Fruit fly (Drosophila melanogaster) whole organism, embryonic: ENCODE measurements around the gene CG13008.

ENCODE experiments used
- ATbp ChIP-seq: fragments of 200-800 bp; sonication (Bioruptor generic); optimal IDR thresholded peaks from 2 replicates; lab custom pipeline; 2017; ENCODE audit warnings: missing biosample characterization, mild to moderate bottlenecking, missing genetic modification characterization, missing genetic modification reagents
- CG10431 ChIP-seq: fragments of 200-800 bp; sonication (Bioruptor generic); optimal IDR thresholded peaks from 3 replicates; lab custom pipeline; 2018; ENCODE audit warnings: missing biosample characterization, mild to moderate bottlenecking, missing genetic modification characterization
- CG10979 ChIP-seq: fragments of 200-800 bp; sonication (Bioruptor generic); optimal IDR thresholded peaks from 2 replicates; lab custom pipeline; 2018; ENCODE audit warnings: missing biosample characterization, mild to moderate bottlenecking, missing genetic modification characterization, moderate library complexity
- CG12155 ChIP-seq: fragments of 200-800 bp; sonication (Bioruptor generic); optimal IDR thresholded peaks from 3 replicates; lab custom pipeline; 2016; ENCODE audit warnings: missing biosample characterization, missing genetic modification characterization
- CG12391 ChIP-seq: fragments of 200-800 bp; sonication (Bioruptor generic); optimal IDR thresholded peaks from 3 replicates; lab custom pipeline; 2018; ENCODE audit warnings: missing biosample characterization, mild to moderate bottlenecking, missing genetic modification characterization, moderate library complexity
- CG1647 ChIP-seq: fragments of 200-800 bp; sonication (Bioruptor generic); optimal IDR thresholded peaks from 3 replicates; lab custom pipeline; 2016; ENCODE audit warnings: missing biosample characterization, missing genetic modification characterization
- CG17359 ChIP-seq: fragments of 200-800 bp; sonication (Bioruptor generic); optimal IDR thresholded peaks from 3 replicates; lab custom pipeline; 2018; ENCODE audit warnings: missing biosample characterization, mild to moderate bottlenecking, missing genetic modification characterization, moderate library complexity
- CG17612 ChIP-seq: fragments of 200-800 bp; sonication (Bioruptor generic); IDR thresholded peaks from 2 replicates; pipeline ENCODE4 v1.3.6; 2022; ENCODE audit warnings: missing biosample characterization, missing genetic modification characterization
- CG2199 ChIP-seq: fragments of 200-800 bp; sonication (Bioruptor generic); IDR thresholded peaks from 3 replicates; pipeline ENCODE4 v1.3.6; 2022; ENCODE audit warnings: missing biosample characterization, missing genetic modification characterization
- CG2889 ChIP-seq: fragments of 200-800 bp; sonication (Bioruptor generic); IDR thresholded peaks from 3 replicates; pipeline ENCODE4 v1.3.6; 2022; ENCODE audit warnings: missing biosample characterization, missing genetic modification characterization
- CG3163 ChIP-seq: fragments of 200-800 bp; sonication (Bioruptor generic); optimal IDR thresholded peaks from 3 replicates; lab custom pipeline; 2016; ENCODE audit warnings: missing biosample characterization, missing genetic modification characterization
- CG4617 ChIP-seq: fragments of 200-800 bp; sonication (Bioruptor generic); optimal IDR thresholded peaks from 3 replicates; lab custom pipeline; 2016; ENCODE audit warnings: missing biosample characterization, missing genetic modification characterization, borderline replicate concordance
- CG5245 ChIP-seq: fragments of 200-800 bp; sonication (Bioruptor generic); optimal IDR thresholded peaks from 3 replicates; lab custom pipeline; 2016; ENCODE audit warnings: missing biosample characterization, missing genetic modification characterization
- CG6272 ChIP-seq: fragments of 200-800 bp; sonication (Bioruptor generic); IDR thresholded peaks from 2 replicates; pipeline ENCODE4 v1.3.6; 2022; ENCODE audit warnings: missing biosample characterization, missing genetic modification characterization
- CG6765 ChIP-seq: fragments of 200-800 bp; sonication (Bioruptor generic); optimal IDR thresholded peaks from 3 replicates; lab custom pipeline; 2017; ENCODE audit warnings: missing biosample characterization, mild to moderate bottlenecking, missing genetic modification characterization
- CG6813 ChIP-seq: fragments of 200-800 bp; sonication (Bioruptor generic); optimal IDR thresholded peaks from 2 replicates; lab custom pipeline; 2017; ENCODE audit warnings: missing biosample characterization, missing genetic modification characterization, mild to moderate bottlenecking, moderate library complexity, missing genetic modification reagents
- CG8290 ChIP-seq, 3 experiments: fragments of 200-800 bp; sonication (Bioruptor generic); optimal IDR thresholded peaks; 2 replicates each; lab custom pipeline; 2016 to 2019; ENCODE audit warnings: missing biosample characterization in 3 of 3, missing genetic modification characterization in 3 of 3, mild to moderate bottlenecking in 2 of 3, moderate library complexity in 1 of 3
- CG9609 ChIP-seq: fragments of 200-800 bp; sonication (Bioruptor generic); optimal IDR thresholded peaks from 3 replicates; lab custom pipeline; 2016; ENCODE audit warnings: missing biosample characterization, missing genetic modification characterization
- E2f2 ChIP-seq: fragments of 200-800 bp; sonication (Bioruptor generic); IDR thresholded peaks from 2 replicates; pipeline ENCODE4 v1.3.6; 2022; ENCODE audit warnings: missing biosample characterization, missing genetic modification characterization
- HHEX ChIP-seq: fragments of 200-800 bp; sonication (Bioruptor generic); optimal IDR thresholded peaks from 3 replicates; lab custom pipeline; 2017; ENCODE audit warnings: missing biosample characterization, mild to moderate bottlenecking, missing genetic modification characterization, missing genetic modification reagents
- HLH54F ChIP-seq: fragments of 200-800 bp; sonication (Bioruptor generic); optimal IDR thresholded peaks from 3 replicates; lab custom pipeline; 2016; ENCODE audit warnings: missing biosample characterization, missing genetic modification characterization
- HmgD ChIP-seq: fragments of 200-800 bp; sonication (Bioruptor generic); optimal IDR thresholded peaks from 3 replicates; lab custom pipeline; 2016; ENCODE audit warnings: missing biosample characterization, missing genetic modification characterization
- Hmr ChIP-seq: fragments of 200-800 bp; sonication (Bioruptor generic); optimal IDR thresholded peaks from 3 replicates; lab custom pipeline; 2017; ENCODE audit warnings: mild to moderate bottlenecking, missing biosample characterization, missing genetic modification reagents, missing genetic modification characterization
- Kr ChIP-seq: fragments of 200-800 bp; sonication (Bioruptor generic); optimal IDR thresholded peaks from 2 replicates; lab custom pipeline; 2017; ENCODE audit warnings: missing biosample characterization, mild to moderate bottlenecking, missing genetic modification characterization
- Med ChIP-seq: fragments of 200-800 bp; sonication (Bioruptor generic); peaks from one replicate; lab custom pipeline; 2016; ENCODE audit warnings: missing biosample characterization, missing genetic modification characterization, mild to moderate bottlenecking, inconsistent platforms, moderate library complexity
- NC2β ChIP-seq: fragments of 200-800 bp; sonication (Bioruptor generic); optimal IDR thresholded peaks from 2 replicates; lab custom pipeline; 2016; ENCODE audit warnings: missing biosample characterization, missing genetic modification characterization
- Nf-YA ChIP-seq: fragments of 200-800 bp; sonication (Bioruptor generic); IDR thresholded peaks from 2 replicates; pipeline ENCODE4 v1.3.6; 2022; ENCODE audit warnings: missing biosample characterization, missing genetic modification characterization
- Optix ChIP-seq: fragments of 200-800 bp; sonication (Bioruptor generic); IDR thresholded peaks from 3 replicates; pipeline ENCODE4 v1.3.6; 2022; ENCODE audit warnings: missing biosample characterization, missing genetic modification characterization
- Poxn ChIP-seq: fragments of 200-800 bp; sonication (Bioruptor generic); IDR thresholded peaks from 2 replicates; pipeline ENCODE4 v1.3.6; 2022; ENCODE audit warnings: missing biosample characterization, missing genetic modification characterization
- Ssrp ChIP-seq: fragments of 200-800 bp; sonication (Bioruptor generic); optimal IDR thresholded peaks from 2 replicates; lab custom pipeline; 2018; ENCODE audit warnings: missing biosample characterization, mild to moderate bottlenecking, missing genetic modification characterization, moderate library complexity
- Xrp1 ChIP-seq: fragments of 200-800 bp; sonication (Bioruptor generic); IDR thresholded peaks from 2 replicates; pipeline ENCODE4 v1.3.6; 2022; ENCODE audit warnings: missing biosample characterization, missing genetic modification characterization
- amos ChIP-seq: fragments of 200-800 bp; sonication (Bioruptor generic); IDR thresholded peaks from 2 replicates; pipeline ENCODE4 v1.3.6; 2022; ENCODE audit warnings: missing biosample characterization, missing genetic modification characterization; ENCODE audit not compliant: partially characterized antibody
- bigmax ChIP-seq: fragments of 200-800 bp; sonication (Bioruptor generic); optimal IDR thresholded peaks from 2 replicates; lab custom pipeline; 2018; ENCODE audit warnings: missing biosample characterization, mild to moderate bottlenecking, missing genetic modification characterization
- btn ChIP-seq: fragments of 200-800 bp; sonication (Bioruptor generic); optimal IDR thresholded peaks from 2 replicates; lab custom pipeline; 2016; ENCODE audit warnings: missing biosample characterization, missing genetic modification characterization
- ci ChIP-seq: fragments of 200-800 bp; sonication (Bioruptor generic); IDR thresholded peaks from 3 replicates; pipeline ENCODE4 v1.3.6; 2022; ENCODE audit warnings: missing biosample characterization, missing genetic modification characterization
- croc ChIP-seq: fragments of 200-800 bp; sonication (Bioruptor generic); conservative IDR thresholded peaks from 3 replicates; pipeline ENCODE4 v1.3.6; 2022; ENCODE audit warnings: missing biosample characterization, missing genetic modification characterization
- disco-r ChIP-seq: fragments of 200-800 bp; sonication (Bioruptor generic); optimal IDR thresholded peaks from 2 replicates; lab custom pipeline; 2016; ENCODE audit warnings: missing biosample characterization, missing genetic modification characterization
- fd96Cb ChIP-seq: fragments of 200-800 bp; sonication (Bioruptor generic); optimal IDR thresholded peaks from 2 replicates; lab custom pipeline; 2018; ENCODE audit warnings: missing biosample characterization, mild to moderate bottlenecking, missing genetic modification characterization, moderate library complexity
- gsb-n ChIP-seq: fragments of 200-800 bp; sonication (Bioruptor generic); optimal IDR thresholded peaks from 3 replicates; lab custom pipeline; 2018; ENCODE audit warnings: missing biosample characterization, mild to moderate bottlenecking, missing genetic modification characterization
- her ChIP-seq: fragments of 200-800 bp; sonication (Bioruptor generic); optimal IDR thresholded peaks from 2 replicates; lab custom pipeline; 2016; ENCODE audit warnings: missing biosample characterization, missing genetic modification characterization
- hkb ChIP-seq, 2 experiments: fragments of 200-800 bp in 1 of 2; fragments of >200 bp in 1 of 2; sonication (Bioruptor generic) in 1 of 2; IDR thresholded peaks in 1 of 2; optimal IDR thresholded peaks in 1 of 2; 2 replicates each; pipeline versions ENCODE4 v1.3.6 to Lab custom; 2017 to 2022; ENCODE audit warnings: missing biosample characterization in 1 of 2, missing genetic modification characterization in 1 of 2
- kay ChIP-seq: fragments of 200-800 bp; sonication (Bioruptor generic); optimal IDR thresholded peaks from 2 replicates; lab custom pipeline; 2016; ENCODE audit warnings: missing biosample characterization, missing genetic modification characterization
- knrl ChIP-seq: fragments of 200-800 bp; sonication (Bioruptor generic); IDR thresholded peaks from 3 replicates; pipeline ENCODE4 v1.3.6; 2022; ENCODE audit warnings: missing biosample characterization, missing genetic modification characterization; ENCODE audit not compliant: partially characterized antibody
- lbe ChIP-seq: fragments of 200-800 bp; sonication (Bioruptor generic); optimal IDR thresholded peaks from 2 replicates; lab custom pipeline; 2016; ENCODE audit warnings: missing biosample characterization, mild to moderate bottlenecking, missing genetic modification characterization
- lilli ChIP-seq: fragments of 200-800 bp; sonication (Bioruptor generic); optimal IDR thresholded peaks from 3 replicates; lab custom pipeline; 2016; ENCODE audit warnings: missing biosample characterization, missing genetic modification characterization
- luna ChIP-seq: fragments of 200-800 bp; sonication (Bioruptor generic); optimal IDR thresholded peaks from 2 replicates; lab custom pipeline; 2016; ENCODE audit warnings: missing biosample characterization, missing genetic modification characterization
- repo ChIP-seq: fragments of 200-800 bp; sonication (Bioruptor generic); optimal IDR thresholded peaks from 2 replicates; lab custom pipeline; 2016; ENCODE audit warnings: missing biosample characterization, missing genetic modification characterization
- slp2 ChIP-seq: fragments of 200-800 bp; sonication (Bioruptor generic); optimal IDR thresholded peaks from 2 replicates; lab custom pipeline; 2016; ENCODE audit warnings: missing biosample characterization, missing genetic modification characterization
- stc ChIP-seq: fragments of 200-800 bp; sonication (Bioruptor generic); IDR thresholded peaks from 2 replicates; pipeline ENCODE4 v1.3.6; 2022; ENCODE audit warnings: missing biosample characterization, missing genetic modification characterization
- stwl ChIP-seq: fragments of 200-800 bp; sonication (Bioruptor generic); optimal IDR thresholded peaks from 3 replicates; lab custom pipeline; 2018; ENCODE audit warnings: missing biosample characterization, mild to moderate bottlenecking, missing genetic modification characterization, moderate library complexity
- wek ChIP-seq: fragments of 200-800 bp; sonication (Bioruptor generic); optimal IDR thresholded peaks from 3 replicates; lab custom pipeline; 2018; ENCODE audit warnings: missing biosample characterization, mild to moderate bottlenecking, missing genetic modification characterization, moderate library complexity

CG13008 gene

dm6 chrX:16746824-16747223 is 35.7 kb downstream of the CG13008 start (continued):
- TF ChIP-seq fd96Cb (tag; lab: Kevin White, UChicago), result no peak
- TF ChIP-seq wek (GFP tag; lab: Kevin White, UChicago), result no peak
- peak; percentile 71 for TF ChIP-seq CG8290 (GFP tag; optimal IDR thresholded peaks at IDR 0.05; lab: Kevin White, UChicago)
- TF ChIP-seq CG8290 (tag; optimal IDR thresholded peaks at IDR 0.05; lab: Kevin White, UChicago), result no peak
- TF ChIP-seq CG1647 (GFP tag; lab: Kevin White, UChicago), result no peak
- no peak for TF ChIP-seq HmgD (GFP tag; lab: Kevin White, UChicago)
- TF ChIP-seq slp2 (GFP tag; lab: Kevin White, UChicago), result no peak
- no peak for TF ChIP-seq Optix (GFP tag; lab: Robert Waterston, UW)
- TF ChIP-seq stc (GFP tag; lab: Robert Waterston, UW), result no peak
- peak; percentile 72 for TF ChIP-seq Med (GFP tag; lab: Kevin White, UChicago)
- no peak for TF ChIP-seq her
- TF ChIP-seq CG5245 (GFP tag; lab: Kevin White, UChicago), result no peak
- no peak for TF ChIP-seq repo (GFP tag; lab: Kevin White, UChicago)
- TF ChIP-seq CG3163 (GFP tag; lab: Kevin White, UChicago), result no peak
- TF ChIP-seq Kr (GFP tag; lab: Kevin White, UChicago), result no peak
- TF ChIP-seq bigmax (GFP tag; lab: Kevin White, UChicago), result no peak
- TF ChIP-seq btn (GFP tag; lab: Kevin White, UChicago), result no peak
- no peak for TF ChIP-seq hkb (optimal IDR thresholded peaks at IDR 0.05; lab: Kevin White, UChicago)
- 0 out of 2 replicates have a peak, but pooled peaks have one; percentile 25 for TF ChIP-seq hkb (GFP tag; IDR thresholded peaks at IDR 0.05; lab: Robert Waterston, UW)
- no peak for TF ChIP-seq Nf-YA (GFP tag; lab: Robert Waterston, UW)
- no peak for TF ChIP-seq Ssrp (tag; lab: Kevin White, UChicago)
- TF ChIP-seq CG17612 (GFP tag; lab: Robert Waterston, UW), result no peak
- TF ChIP-seq E2f2 (GFP tag; lab: Robert Waterston, UW), result no peak
- no peak for TF ChIP-seq CG4617 (GFP tag; lab: Kevin White, UChicago)
- no peak for TF ChIP-seq gsb-n (tag; lab: Kevin White, UChicago)
- TF ChIP-seq CG17359 (tag; lab: Kevin White, UChicago), result peak; percentile 11
- peak; percentile 92 for TF ChIP-seq CG2199
- no peak for TF ChIP-seq disco-r (GFP tag; lab: Kevin White, UChicago)
- no peak for TF ChIP-seq CG2889 (GFP tag; lab: Robert Waterston, UW)
- TF ChIP-seq lilli (GFP tag; lab: Kevin White, UChicago), result no peak
- TF ChIP-seq luna, result no peak
- TF ChIP-seq HHEX, result no peak
- no peak for TF ChIP-seq CG9609
- TF ChIP-seq CG10431 (GFP tag; lab: Kevin White, UChicago), result no peak
- TF ChIP-seq amos (GFP tag; lab: Robert Waterston, UW), result no peak
- TF ChIP-seq kay (GFP tag; lab: Kevin White, UChicago), result no peak
- TF ChIP-seq Hmr (GFP tag; lab: Kevin White, UChicago), result no peak
- TF ChIP-seq knrl (GFP tag; lab: Robert Waterston, UW), result no peak
- TF ChIP-seq HLH54F (GFP tag; lab: Kevin White, UChicago), result no peak
- no peak for TF ChIP-seq lbe (GFP tag; lab: Kevin White, UChicago)
- no peak for TF ChIP-seq Poxn (GFP tag; lab: Robert Waterston, UW)
- TF ChIP-seq CG6272, result no peak
- peak; percentile 64; the same call in 1 of the 3 replicates for TF ChIP-seq ci (GFP tag; lab: Robert Waterston, UW)
- no peak for TF ChIP-seq CG6813 (GFP tag; lab: Kevin White, UChicago)
- TF ChIP-seq stwl, result peak; percentile 8
- TF ChIP-seq Xrp1, result 0 out of 2 replicates have a peak, but pooled peaks have one; percentile 14
- peak; percentile 0 for TF ChIP-seq ATbp (GFP tag; lab: Kevin White, UChicago)
- TF ChIP-seq CG12155 (GFP tag; lab: Kevin White, UChicago), result no peak
- peak; percentile 27 for TF ChIP-seq CG10979 (tag; lab: Kevin White, UChicago)
- TF ChIP-seq CG12391 (tag; lab: Kevin White, UChicago), result no peak
- no peak for TF ChIP-seq CG6765 (GFP tag; lab: Kevin White, UChicago)
- no peak for TF ChIP-seq NC2β (GFP tag; lab: Kevin White, UChicago)
- TF ChIP-seq croc (GFP tag; lab: Robert Waterston, UW), result no peak
